Worm (Caenorhabditis elegans) whole organism, L4 larva: ENCODE measurements around the gene C07E3.10.
"Not testable (repeated sequence)": the region's sequence is repeated elsewhere in the genome, so short reads cannot be mapped to it uniquely, and the experiment has no call there.

Experiments used
- dmd-9 ChIP-seq: fragments of 200-800 bp; sonication (Bioruptor generic); IDR thresholded peaks from 2 replicates; pipeline ENCODE4 v1.3.6; 2022; ENCODE audit warnings: missing genetic modification reagents, missing genetic modification characterization, missing compliant biosample characterization
- duxl-1 ChIP-seq: sonication (generic microtip); optimal IDR thresholded peaks from 2 replicates; lab custom pipeline; 2016; ENCODE audit warnings: mild to moderate bottlenecking, missing genetic modification characterization, moderate library complexity, missing compliant biosample characterization; ENCODE audit not compliant: poor library complexity
- mdl-1 ChIP-seq, 2 experiments: fragments of 150-350 bp in 1 of 2; sonication (generic microtip) in 1 of 2; optimal IDR thresholded peaks; 2 replicates each; lab custom pipeline; 2014 to 2017; ENCODE audit warnings: missing biosample characterization in 2 of 2, missing genetic modification characterization in 2 of 2
- mxl-3 ChIP-seq: fragments of 200-800 bp; sonication (Bioruptor generic); optimal IDR thresholded peaks from 2 replicates; lab custom pipeline; 2018; ENCODE audit warnings: mild to moderate bottlenecking, missing genetic modification characterization, missing compliant biosample characterization
- nhr-10 ChIP-seq: fragments of 150-350 bp; optimal IDR thresholded peaks from 2 replicates; lab custom pipeline; 2014; ENCODE audit warnings: missing biosample characterization, missing genetic modification characterization
- unc-130 ChIP-seq: sonication (generic microtip); optimal IDR thresholded peaks from 2 replicates; lab custom pipeline; 2016; ENCODE audit warnings: missing genetic modification reagents, missing genetic modification characterization, missing compliant biosample characterization

- not testable (repeated sequence) for TF ChIP-seq nhr-10 (tag; lab: Kevin White, UChicago); unc-130 (GFP tag; lab: Kevin White, UChicago); dmd-9 (GFP tag; lab: Robert Waterston, UW); mxl-3; mdl-1 (tag; optimal IDR thresholded peaks at IDR 0.05; lab: Kevin White, UChicago); duxl-1 (tag; lab: Kevin White, UChicago)
Measured at ce11 chrII:10304736-10305135, 41.4 kb upstream of the C07E3.10 start.
